Worm (Caenorhabditis elegans): ENCODE measurements around the gene nhr-271.

Gene nhr-271

DNA sequence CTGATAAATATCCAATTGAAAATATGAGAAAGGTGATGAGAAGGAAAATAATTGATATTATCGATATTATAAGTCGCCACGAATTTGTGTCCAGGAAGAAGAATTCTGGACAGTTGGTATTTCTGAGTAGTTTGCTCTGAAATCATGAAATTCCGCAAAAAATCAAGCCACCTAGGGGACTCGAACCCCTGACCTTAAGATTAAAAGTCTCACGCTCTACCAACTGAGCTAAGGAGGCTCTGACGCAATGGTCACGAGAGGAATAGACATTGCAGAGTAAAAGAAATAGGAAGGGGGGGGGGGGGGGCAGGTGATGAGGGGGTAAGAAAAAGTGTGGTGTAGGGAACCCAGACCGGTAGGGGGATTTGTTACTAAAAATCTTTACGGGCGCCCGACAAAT lies 41.6 kb upstream of the nhr-271 start:
- TF ChIP-seq ztf-11 (tag; optimal IDR thresholded peaks at IDR 0.05) (no peak), elt-3 (tag; optimal IDR thresholded peaks at IDR 0.05) (no peak), ceh-16 (tag; optimal IDR thresholded peaks at IDR 0.05) (no peak)

DNA sequence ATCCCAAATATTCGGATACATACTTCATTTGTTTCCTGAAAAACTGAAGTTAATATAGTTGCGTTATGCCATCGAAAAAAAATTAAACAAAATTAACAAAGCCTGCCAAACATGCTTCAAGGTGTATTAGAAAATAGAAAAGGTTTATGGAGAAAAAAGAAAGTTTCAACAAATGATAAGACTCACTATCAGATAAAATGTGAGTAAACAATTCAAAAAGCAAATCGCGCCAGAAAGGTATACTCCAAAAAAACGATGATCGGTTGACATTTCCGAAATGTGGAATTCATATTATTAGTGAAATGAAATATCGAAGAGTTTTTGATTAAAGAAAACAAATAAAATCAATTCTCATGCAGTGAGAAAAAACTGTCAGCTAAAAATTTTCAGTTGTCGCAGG lies 40.5 kb upstream of the nhr-271 start, which contains the start of gene Y70C5A.3:
Gene Y70C5A.3 (minus strand): TSS at position 50 of the 400 bp plus-strand sequence.
- no peak for TF ChIP-seq C34F6.9 (tag; optimal IDR thresholded peaks at IDR 0.05)
- peak; percentile 22 for TF ChIP-seq fos-1 (tag; optimal IDR thresholded peaks at IDR 0.05)
- no peak for TF ChIP-seq mdl-1 (tag; optimal IDR thresholded peaks at IDR 0.05)
- TF ChIP-seq nhr-12 (tag; optimal IDR thresholded peaks at IDR 0.05) = no peak
- TF ChIP-seq sma-9 (GFP tag; optimal IDR thresholded peaks at IDR 0.05) = no peak
- no peak for TF ChIP-seq sma-9 (tag; optimal IDR thresholded peaks at IDR 0.05)
- no peak for TF ChIP-seq ceh-82 (tag; optimal IDR thresholded peaks at IDR 0.05)
- TF ChIP-seq ztf-1 (GFP tag; conservative IDR thresholded peaks at IDR 0.05) = no peak

DNA sequence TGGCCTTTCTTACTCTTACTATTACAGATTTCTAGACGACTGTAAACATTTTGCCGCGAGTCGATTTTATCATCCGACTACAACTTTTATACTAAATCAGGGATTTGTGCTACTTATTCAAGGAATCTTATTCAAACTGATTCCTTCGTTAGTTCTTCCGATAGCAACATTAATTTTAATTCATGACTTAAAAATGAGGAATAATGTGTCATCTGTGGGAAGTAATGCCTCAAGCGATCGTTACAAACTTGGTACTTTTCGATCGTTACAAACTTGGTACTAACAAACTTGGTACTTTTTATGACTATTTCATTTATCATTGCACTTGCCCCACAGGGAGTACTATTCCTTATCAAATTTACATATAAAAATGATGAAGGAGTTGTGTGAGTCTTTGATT lies 37.1 kb upstream of the nhr-271 start, which contains the start of gene Y70C5A.4:
Gene Y70C5A.4 (plus strand): TSS at position 301 of the 400 bp plus-strand sequence.
- TF ChIP-seq ama-1 (optimal IDR thresholded peaks at IDR 0.05) = no peak

DNA sequence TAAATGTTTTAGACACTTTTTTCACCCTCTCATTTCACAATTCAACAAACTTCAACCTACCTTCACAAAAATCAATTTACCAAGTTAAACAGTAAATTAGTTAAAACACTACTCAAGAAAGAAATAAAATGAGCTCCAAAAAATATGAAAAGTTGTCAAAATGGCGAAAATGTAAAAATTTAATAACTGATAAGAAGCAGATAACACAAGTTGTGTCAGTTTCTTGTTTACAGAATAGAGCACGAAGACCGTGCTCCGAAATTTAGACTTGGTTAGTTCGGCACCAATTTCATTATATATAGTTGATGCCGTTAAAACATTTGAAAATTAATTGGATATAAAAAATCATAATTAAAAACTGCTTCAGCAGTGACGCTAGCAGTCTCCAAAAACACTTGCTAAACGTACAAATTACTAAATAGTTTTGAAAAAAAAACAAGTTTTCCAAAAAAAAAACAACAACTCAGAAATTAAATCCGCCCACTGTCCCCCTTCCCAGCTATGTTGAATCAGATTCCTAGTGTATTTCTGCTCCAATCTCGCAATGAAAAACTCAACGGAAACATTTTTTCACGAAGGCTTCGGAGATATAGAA lies 30.6 kb upstream of the nhr-271 start, which contains the start of gene srw-54:
Gene srw-54 (plus strand): TSS at position 545 of the 595 bp plus-strand sequence.
- TF ChIP-seq nhr-21 (tag; optimal IDR thresholded peaks at IDR 0.05) (no peak), fos-1 (tag; optimal IDR thresholded peaks at IDR 0.05) (peak; percentile 49)

DNA sequence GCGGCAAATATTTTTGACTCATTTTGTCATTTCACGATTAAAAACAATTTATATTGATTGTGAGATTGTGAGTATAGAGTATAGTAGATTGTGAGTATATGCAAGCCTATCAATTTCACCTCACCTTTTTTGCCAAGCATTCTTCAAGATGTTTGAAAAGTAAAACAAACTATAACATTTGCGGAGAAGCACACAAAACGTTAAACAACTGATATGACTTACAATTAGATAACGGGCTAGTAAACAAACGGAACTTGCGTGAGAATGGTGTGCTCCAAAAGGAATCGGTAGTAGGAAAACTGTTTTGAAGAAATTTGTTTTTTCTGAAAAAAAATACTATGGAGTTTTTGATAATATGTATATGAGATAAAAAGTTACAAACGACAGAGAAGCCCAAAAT lies 29.8 kb upstream of the nhr-271 start:
- TF ChIP-seq sma-9 (GFP tag; optimal IDR thresholded peaks at IDR 0.05) (peak; percentile 10), sma-9 (tag; optimal IDR thresholded peaks at IDR 0.05) (no peak), fos-1 (tag; optimal IDR thresholded peaks at IDR 0.05) (peak; percentile 84), nhr-25 (tag; optimal IDR thresholded peaks at IDR 0.05) (no peak), crh-2 (tag; optimal IDR thresholded peaks at IDR 0.05) (peak; percentile 13)

DNA sequence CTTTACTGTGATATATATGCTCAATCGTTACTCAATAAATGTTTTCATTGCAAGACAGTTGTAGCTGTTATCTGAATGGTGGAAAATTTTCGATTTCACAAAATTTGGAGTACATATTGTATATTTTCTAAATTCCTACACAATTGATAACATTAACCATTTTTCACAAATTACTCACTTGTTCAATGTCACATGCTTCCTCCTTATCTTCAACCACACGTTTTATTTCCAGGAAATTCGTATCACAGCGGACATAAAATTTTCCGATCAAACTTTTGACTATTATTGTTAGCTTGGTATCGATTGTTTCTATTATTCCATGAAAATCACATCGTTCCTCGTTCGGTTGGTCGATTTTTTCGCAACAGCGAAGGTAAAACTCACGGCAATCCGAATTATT lies 28.2 kb upstream of the nhr-271 start:
- TF ChIP-seq fos-1 (tag; optimal IDR thresholded peaks at IDR 0.05) (peak; percentile 24), nhr-12 (tag; optimal IDR thresholded peaks at IDR 0.05) (no peak), F13H6.1 (tag; optimal IDR thresholded peaks at IDR 0.05) (no peak), unc-55 (GFP tag; optimal IDR thresholded peaks at IDR 0.05) (no peak), lsy-2 (tag; optimal IDR thresholded peaks at IDR 0.05) (no peak), Y55F3AM.14 (GFP tag; optimal IDR thresholded peaks at IDR 0.05) (no peak)

DNA sequence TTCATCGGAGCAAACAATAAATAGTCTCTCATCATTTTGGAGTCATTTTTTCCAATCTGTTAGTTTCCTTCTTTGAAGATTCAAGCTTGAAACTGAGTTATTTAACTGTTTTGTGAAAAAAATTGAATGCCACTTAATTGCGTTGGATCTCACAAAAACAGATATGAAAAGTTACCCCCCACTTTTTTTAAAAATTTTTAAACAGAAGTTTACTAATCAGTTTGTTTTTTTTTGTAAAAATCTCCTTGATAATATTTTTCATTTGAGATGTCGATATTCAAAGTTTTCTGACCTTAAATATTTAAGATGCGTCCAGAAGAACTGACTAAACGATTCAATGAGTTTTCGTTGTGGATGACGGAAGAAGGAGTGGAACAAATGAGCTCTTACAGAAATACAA lies 26.0 kb upstream of the nhr-271 start, which contains the start of gene Y32B12C.1:
Gene Y32B12C.1 (plus strand): TSS at position 301 of the 400 bp plus-strand sequence.
- TF ChIP-seq F13H6.1 (tag; optimal IDR thresholded peaks at IDR 0.05) (no peak), ceh-82 (tag; optimal IDR thresholded peaks at IDR 0.05) (no peak), elt-1 (tag; optimal IDR thresholded peaks at IDR 0.05) (no peak), nhr-129 (tag; optimal IDR thresholded peaks at IDR 0.05) (no peak), nhr-12 (tag; optimal IDR thresholded peaks at IDR 0.05) (no peak), ama-1 (optimal IDR thresholded peaks at IDR 0.05) (no peak), nhr-77 (tag; optimal IDR thresholded peaks at IDR 0.05) (no peak), R02D3.7 (tag; optimal IDR thresholded peaks at IDR 0.05) (no peak), sma-9 (GFP tag; optimal IDR thresholded peaks at IDR 0.05) (no peak), sma-9 (tag; optimal IDR thresholded peaks at IDR 0.05) (no peak), Y55F3AM.14 (GFP tag; optimal IDR thresholded peaks at IDR 0.05) (no peak), crh-2 (tag; optimal IDR thresholded peaks at IDR 0.05) (no peak), ztf-1 (GFP tag; conservative IDR thresholded peaks at IDR 0.05) (no peak), fos-1 (tag; optimal IDR thresholded peaks at IDR 0.05) (no peak), peb-1 (tag; optimal IDR thresholded peaks at IDR 0.05) (no peak), ZK546.5 (tag; optimal IDR thresholded peaks at IDR 0.05) (no peak), nhr-11 (tag; optimal IDR thresholded peaks at IDR 0.05) (no peak), C34F6.9 (tag; optimal IDR thresholded peaks at IDR 0.05) (no peak)

DNA sequence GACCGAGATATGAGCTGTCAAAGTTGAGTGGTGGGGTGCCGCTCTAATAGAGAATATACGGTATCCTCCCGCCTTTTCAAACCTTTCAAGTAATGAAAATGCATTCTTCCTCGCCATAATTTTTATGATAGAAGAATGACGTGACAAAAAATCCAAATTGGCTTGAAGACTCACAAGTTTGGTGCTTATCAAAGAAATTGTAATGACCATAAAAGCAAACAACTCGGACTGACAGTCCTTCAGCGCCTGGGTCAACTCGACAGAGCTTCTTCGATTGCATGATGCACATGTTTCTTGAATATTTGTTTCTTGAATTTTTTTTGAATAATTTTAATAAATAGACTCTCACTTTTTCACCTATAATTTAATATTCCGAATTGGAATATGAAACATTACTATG lies 25.1 kb upstream of the nhr-271 start:
- TF ChIP-seq lsy-2 (tag; optimal IDR thresholded peaks at IDR 0.05) (no peak), fos-1 (tag; optimal IDR thresholded peaks at IDR 0.05) (peak; percentile 74), C34F6.9 (tag; optimal IDR thresholded peaks at IDR 0.05) (no peak), nhr-129 (tag; optimal IDR thresholded peaks at IDR 0.05) (no peak)

Data from whole organism, L2 larva.